Fruit fly (Drosophila melanogaster) whole organism, prepupa: ENCODE data around the gene CG9674.

Source experiments
- cyc ChIP-seq: fragments of 200-800 bp; sonication (Bioruptor generic); optimal IDR thresholded peaks from 3 replicates; lab custom pipeline; 2016; ENCODE audit warnings: missing biosample characterization, missing genetic modification characterization
- dac ChIP-seq: fragments of 200-800 bp; sonication (Bioruptor generic); optimal IDR thresholded peaks from 2 replicates; lab custom pipeline; 2017; ENCODE audit warnings: missing biosample characterization, mild to moderate bottlenecking, missing genetic modification characterization
- salr ChIP-seq, 2 experiments: fragments of 200-800 bp; sonication (Bioruptor generic); optimal IDR thresholded peaks; 3 replicates each; lab custom pipeline; 2016 to 2018; ENCODE audit warnings: missing biosample characterization in 2 of 2, missing genetic modification characterization in 2 of 2, mild to moderate bottlenecking in 1 of 2

DNA sequence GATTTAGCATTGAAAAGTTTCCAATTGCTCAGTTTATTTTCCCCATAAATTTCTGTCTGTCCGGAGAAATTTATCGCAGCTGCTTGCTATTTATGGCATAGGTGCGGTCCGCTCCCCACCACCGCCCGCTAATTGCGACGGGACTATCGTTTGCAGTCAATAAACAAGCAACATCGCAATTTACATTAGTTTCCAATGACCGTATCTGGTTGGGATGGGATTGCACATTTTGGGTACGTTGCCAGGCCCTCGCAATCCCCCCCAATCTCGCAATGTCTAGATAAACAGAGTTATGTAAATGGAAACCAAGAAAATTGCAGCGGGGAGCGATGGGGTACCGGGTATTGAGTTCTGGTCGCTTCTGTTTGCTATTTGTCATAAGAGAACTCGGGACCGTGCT, 2.9 kb downstream of the CG9674 start, which contains the start of gene nudC:
- TF ChIP-seq dac (GFP tag; lab: Kevin White, UChicago) (no peak), salr (GFP tag; optimal IDR thresholded peaks at IDR 0.05; lab: Kevin White, UChicago) (no peak), cyc (GFP tag; lab: Kevin White, UChicago) (no peak)
